Fruit fly (Drosophila melanogaster) whole organism, prepupa: ENCODE measurements around the gene CG10466.

Experiments
- CG10631 ChIP-seq: fragments of 200-800 bp; sonication (Bioruptor generic); optimal IDR thresholded peaks from 2 replicates; lab custom pipeline; 2016; ENCODE audit warnings: missing biosample characterization, missing genetic modification characterization
- CG11294 ChIP-seq: fragments of 200-800 bp; sonication (Bioruptor generic); IDR thresholded peaks from 2 replicates; pipeline ENCODE4 v1.3.6; 2022; ENCODE audit warnings: missing biosample characterization, missing genetic modification characterization
- CG11902 ChIP-seq: fragments of 200-800 bp; sonication (Bioruptor generic); optimal IDR thresholded peaks from 3 replicates; lab custom pipeline; 2016; ENCODE audit warnings: missing biosample characterization, missing genetic modification characterization
- CG1621 ChIP-seq: fragments of 200-800 bp; sonication (Bioruptor generic); optimal IDR thresholded peaks from 3 replicates; lab custom pipeline; 2018; ENCODE audit warnings: missing biosample characterization, mild to moderate bottlenecking, missing genetic modification characterization
- CG16779 ChIP-seq: fragments of 200-800 bp; sonication (Bioruptor generic); optimal IDR thresholded peaks from 3 replicates; lab custom pipeline; 2017; ENCODE audit warnings: missing biosample characterization, mild to moderate bottlenecking, missing genetic modification characterization
- CG3032 ChIP-seq: fragments of 200-800 bp; optimal IDR thresholded peaks from 2 replicates; lab custom pipeline; 2019; ENCODE audit warnings: missing biosample characterization, mild to moderate bottlenecking, missing genetic modification characterization, moderate library complexity
- CG31627 ChIP-seq: fragments of 200-800 bp; sonication (Bioruptor generic); optimal IDR thresholded peaks from 3 replicates; lab custom pipeline; 2016; ENCODE audit warnings: missing biosample characterization, missing genetic modification characterization
- CG32006 ChIP-seq: fragments of 200-800 bp; sonication (Bioruptor generic); optimal IDR thresholded peaks from 3 replicates; lab custom pipeline; 2017; ENCODE audit warnings: missing biosample characterization, mild to moderate bottlenecking, missing genetic modification characterization
- CG34406 ChIP-seq: fragments of 200-800 bp; sonication (Bioruptor generic); optimal IDR thresholded peaks from 3 replicates; lab custom pipeline; 2016; ENCODE audit warnings: missing biosample characterization, missing genetic modification characterization
- CG4318 ChIP-seq: fragments of 200-800 bp; sonication (Bioruptor generic); optimal IDR thresholded peaks from 3 replicates; lab custom pipeline; 2017; ENCODE audit warnings: missing biosample characterization, mild to moderate bottlenecking, missing genetic modification characterization
- CG6276 ChIP-seq: fragments of 200-800 bp; sonication (Bioruptor generic); optimal IDR thresholded peaks from 2 replicates; lab custom pipeline; 2017; ENCODE audit warnings: missing biosample characterization, mild to moderate bottlenecking, missing genetic modification characterization
- CG6792 ChIP-seq: fragments of 200-800 bp; sonication (Bioruptor generic); optimal IDR thresholded peaks from 3 replicates; lab custom pipeline; 2016; ENCODE audit warnings: missing biosample characterization, missing genetic modification characterization
- CG6808 ChIP-seq: fragments of 200-800 bp; sonication (Bioruptor generic); optimal IDR thresholded peaks from 3 replicates; lab custom pipeline; 2017; ENCODE audit warnings: missing biosample characterization, missing genetic modification characterization, mild to moderate bottlenecking, moderate library complexity, missing genetic modification reagents
- CG6854 ChIP-seq: fragments of 200-800 bp; sonication (Bioruptor generic); optimal IDR thresholded peaks from 2 replicates; lab custom pipeline; 2017; ENCODE audit warnings: missing biosample characterization, mild to moderate bottlenecking, missing genetic modification characterization
- CG7368 ChIP-seq: fragments of 200-800 bp; sonication (Bioruptor generic); optimal IDR thresholded peaks from 3 replicates; lab custom pipeline; 2016; ENCODE audit warnings: missing biosample characterization, missing genetic modification characterization
- CG8119 ChIP-seq: fragments of 200-800 bp; sonication (Bioruptor generic); IDR thresholded peaks from 3 replicates; pipeline ENCODE4 v1.3.6; 2022; ENCODE audit warnings: missing biosample characterization, missing genetic modification characterization
- CG8319 ChIP-seq: fragments of 200-800 bp; sonication (Bioruptor generic); optimal IDR thresholded peaks from 3 replicates; lab custom pipeline; 2016; ENCODE audit warnings: missing biosample characterization, missing genetic modification characterization
- CG8632 ChIP-seq: fragments of 200-800 bp; sonication (Bioruptor generic); optimal IDR thresholded peaks from 3 replicates; lab custom pipeline; 2016; ENCODE audit warnings: missing biosample characterization, missing genetic modification characterization
- CG9139 ChIP-seq: fragments of 200-800 bp; sonication (Bioruptor generic); optimal IDR thresholded peaks from 3 replicates; lab custom pipeline; 2017; ENCODE audit warnings: missing biosample characterization, mild to moderate bottlenecking, missing genetic modification characterization
- Eip78C ChIP-seq: fragments of 200-800 bp; sonication (Bioruptor generic); peaks from one replicate; lab custom pipeline; 2016; ENCODE audit warnings: missing biosample characterization, missing genetic modification characterization
- Ets21C ChIP-seq: fragments of 200-800 bp; sonication (Bioruptor generic); optimal IDR thresholded peaks from 3 replicates; lab custom pipeline; 2016; ENCODE audit warnings: missing biosample characterization, missing genetic modification characterization
- Ets96B ChIP-seq: fragments of 200-800 bp; optimal IDR thresholded peaks from 2 replicates; lab custom pipeline; 2019; ENCODE audit warnings: missing biosample characterization, mild to moderate bottlenecking, missing genetic modification characterization, moderate library complexity
- Gug ChIP-seq: fragments of 200-800 bp; sonication (Bioruptor generic); IDR thresholded peaks from 2 replicates; pipeline ENCODE4 v1.3.6; 2022; ENCODE audit warnings: missing biosample characterization, missing genetic modification characterization
- Hr4 ChIP-seq: fragments of 200-800 bp; sonication (Bioruptor generic); optimal IDR thresholded peaks from 3 replicates; lab custom pipeline; 2016; ENCODE audit warnings: missing biosample characterization, missing genetic modification characterization
- Lpt ChIP-seq: fragments of 200-800 bp; sonication (Bioruptor generic); optimal IDR thresholded peaks from 3 replicates; lab custom pipeline; 2016; ENCODE audit warnings: missing biosample characterization, missing genetic modification characterization
- Met ChIP-seq: fragments of 200-800 bp; sonication (Bioruptor generic); optimal IDR thresholded peaks from 3 replicates; lab custom pipeline; 2016; ENCODE audit warnings: missing biosample characterization, missing genetic modification characterization
- OdsH ChIP-seq: fragments of 200-800 bp; sonication (Bioruptor generic); optimal IDR thresholded peaks from 3 replicates; lab custom pipeline; 2016; ENCODE audit warnings: missing biosample characterization, missing genetic modification characterization
- Smox ChIP-seq: fragments of 200-800 bp; sonication (Bioruptor generic); optimal IDR thresholded peaks from 3 replicates; lab custom pipeline; 2016; ENCODE audit warnings: missing biosample characterization, missing genetic modification characterization
- Sox102F ChIP-seq: fragments of 200-800 bp; sonication (Bioruptor generic); optimal IDR thresholded peaks from 2 replicates; lab custom pipeline; 2016; ENCODE audit warnings: missing biosample characterization, mild to moderate bottlenecking, missing genetic modification characterization
- Sox14 ChIP-seq: fragments of 200-800 bp; sonication (Bioruptor generic); optimal IDR thresholded peaks from 3 replicates; lab custom pipeline; 2016; ENCODE audit warnings: missing biosample characterization, missing genetic modification characterization
- Sox15 ChIP-seq: fragments of 200-800 bp; sonication (Bioruptor generic); optimal IDR thresholded peaks from 3 replicates; lab custom pipeline; 2016; ENCODE audit warnings: missing biosample characterization, missing genetic modification characterization
- achi ChIP-seq: fragments of 200-800 bp; sonication (Bioruptor generic); optimal IDR thresholded peaks from 3 replicates; lab custom pipeline; 2016; ENCODE audit warnings: missing biosample characterization, missing genetic modification characterization
- acj6 ChIP-seq: fragments of 200-800 bp; sonication (Bioruptor generic); optimal IDR thresholded peaks from 3 replicates; lab custom pipeline; 2016; ENCODE audit warnings: missing biosample characterization, missing genetic modification characterization
- dac ChIP-seq: fragments of 200-800 bp; sonication (Bioruptor generic); optimal IDR thresholded peaks from 2 replicates; lab custom pipeline; 2017; ENCODE audit warnings: missing biosample characterization, mild to moderate bottlenecking, missing genetic modification characterization
- eg ChIP-seq: fragments of 200-800 bp; sonication (Bioruptor generic); IDR thresholded peaks from 3 replicates; pipeline ENCODE4 v1.3.6; 2022; ENCODE audit warnings: missing biosample characterization, missing genetic modification characterization
- esn ChIP-seq: fragments of 200-800 bp; sonication (Bioruptor generic); optimal IDR thresholded peaks from 2 replicates; lab custom pipeline; 2016; ENCODE audit warnings: missing biosample characterization, mild to moderate bottlenecking, missing genetic modification characterization, moderate library complexity
- fd59A ChIP-seq: fragments of 200-800 bp; sonication (Bioruptor generic); optimal IDR thresholded peaks from 2 replicates; lab custom pipeline; 2017; ENCODE audit warnings: missing biosample characterization, mild to moderate bottlenecking, missing genetic modification characterization, missing genetic modification reagents
- fd85E ChIP-seq: fragments of 200-800 bp; sonication (Bioruptor generic); optimal IDR thresholded peaks from 3 replicates; lab custom pipeline; 2016; ENCODE audit warnings: missing biosample characterization, missing genetic modification characterization
- fkh ChIP-seq: fragments of 200-800 bp; sonication (Bioruptor generic); optimal IDR thresholded peaks from 3 replicates; lab custom pipeline; 2017; ENCODE audit warnings: missing biosample characterization, mild to moderate bottlenecking, missing genetic modification characterization, moderate library complexity
- lz ChIP-seq: fragments of 200-800 bp; sonication (Bioruptor generic); optimal IDR thresholded peaks from 3 replicates; lab custom pipeline; 2016; ENCODE audit warnings: missing biosample characterization, missing genetic modification characterization
- net ChIP-seq: fragments of 200-800 bp; sonication (Bioruptor generic); optimal IDR thresholded peaks from 3 replicates; lab custom pipeline; 2016; ENCODE audit warnings: missing biosample characterization, missing genetic modification characterization
- pdm3 ChIP-seq: fragments of 200-800 bp; sonication (Bioruptor generic); optimal IDR thresholded peaks from 3 replicates; lab custom pipeline; 2016; ENCODE audit warnings: missing biosample characterization, missing genetic modification characterization
- salr ChIP-seq, 2 experiments: fragments of 200-800 bp; sonication (Bioruptor generic); optimal IDR thresholded peaks; 3 replicates each; lab custom pipeline; 2016 to 2018; ENCODE audit warnings: missing biosample characterization in 2 of 2, missing genetic modification characterization in 2 of 2, mild to moderate bottlenecking in 1 of 2
- spab ChIP-seq: fragments of 200-800 bp; sonication (Bioruptor generic); optimal IDR thresholded peaks from 2 replicates; lab custom pipeline; 2017; ENCODE audit warnings: missing biosample characterization, mild to moderate bottlenecking, missing genetic modification characterization, missing genetic modification reagents
- ss ChIP-seq, 2 experiments: fragments of 200-800 bp; sonication (Bioruptor generic); optimal IDR thresholded peaks; 2 replicates in 1 of 2; 3 replicates in 1 of 2; lab custom pipeline; 2017 to 2018; ENCODE audit warnings: mild to moderate bottlenecking in 2 of 2, missing biosample characterization in 2 of 2, missing genetic modification characterization in 2 of 2, moderate library complexity in 1 of 2

CG10466 gene

DNA sequence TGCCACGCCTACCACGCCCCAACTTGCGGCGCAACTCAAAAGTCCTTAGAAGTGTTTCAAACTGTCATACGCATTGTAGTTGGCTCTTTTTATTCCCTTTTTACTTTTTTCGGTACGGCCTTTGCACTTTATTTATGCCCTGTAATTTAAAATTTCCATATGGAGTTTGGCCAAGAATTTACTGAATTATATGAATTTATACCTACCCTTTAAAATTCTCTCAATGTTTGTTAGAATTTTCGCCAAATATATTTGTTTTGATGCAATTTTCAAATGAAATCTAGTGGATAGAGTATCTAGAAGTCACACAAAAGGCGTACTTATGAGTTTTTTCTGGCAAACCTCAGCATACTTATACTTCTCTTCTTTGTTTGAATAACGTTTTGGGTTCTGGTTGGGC lies 32.4 kb downstream of the CG10466 start:
- no peak for TF ChIP-seq CG11902 (GFP tag; lab: Kevin White, UChicago)
- TF ChIP-seq fd59A (GFP tag; lab: Kevin White, UChicago): no peak
- no peak for TF ChIP-seq OdsH (GFP tag; lab: Kevin White, UChicago)
- TF ChIP-seq CG34406 (GFP tag; lab: Kevin White, UChicago): no peak
- TF ChIP-seq CG6854 (GFP tag; lab: Kevin White, UChicago): no peak
- no peak for TF ChIP-seq CG3032 (tag; lab: Kevin White, UChicago)
- TF ChIP-seq CG32006 (GFP tag; lab: Kevin White, UChicago): no peak
- TF ChIP-seq esn (GFP tag; lab: Kevin White, UChicago): no peak
- no peak for TF ChIP-seq net (GFP tag; lab: Kevin White, UChicago)
- no peak for TF ChIP-seq Ets96B
- no peak for TF ChIP-seq CG6792 (GFP tag; lab: Kevin White, UChicago)
- no peak for TF ChIP-seq fd85E (GFP tag; lab: Kevin White, UChicago)
- TF ChIP-seq CG16779: no peak
- TF ChIP-seq dac (GFP tag; lab: Kevin White, UChicago): no peak

dm6 chr2L:19829353-19829752 lies 37.4 kb downstream of the CG10466 start:
- no peak for TF ChIP-seq CG8632 (GFP tag; lab: Kevin White, UChicago)
- no peak for TF ChIP-seq CG8319
- TF ChIP-seq acj6 (GFP tag; lab: Kevin White, UChicago): no peak
- no peak for TF ChIP-seq Sox15 (GFP tag; lab: Kevin White, UChicago)
- no peak for TF ChIP-seq CG4318 (GFP tag; lab: Kevin White, UChicago)
- TF ChIP-seq CG8119 (GFP tag; lab: Robert Waterston, UW): no peak
- no peak for TF ChIP-seq Hr4 (GFP tag; lab: Kevin White, UChicago)
- TF ChIP-seq pdm3: no peak
- TF ChIP-seq CG6808: no peak

DNA sequence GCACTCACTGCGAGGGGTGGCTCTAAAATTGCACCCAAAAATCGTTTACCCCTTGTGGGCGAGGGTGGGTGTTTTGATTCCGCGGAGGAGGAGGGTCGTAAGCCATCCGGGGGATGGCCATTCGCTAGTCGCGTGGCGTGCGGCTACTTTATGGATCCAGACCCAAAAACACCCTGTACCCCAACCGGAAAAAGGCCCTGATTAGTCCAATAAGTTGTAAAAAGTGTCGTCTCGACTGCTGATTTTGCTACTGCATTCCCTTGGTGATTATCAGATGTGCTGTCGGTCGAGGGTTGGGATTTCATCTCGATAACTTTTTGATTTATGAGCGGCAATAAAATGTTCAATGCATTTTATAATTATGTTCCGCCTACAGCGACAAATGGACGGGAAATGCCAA lies 39.5 kb downstream of the CG10466 start:
- TF ChIP-seq Hr4 (GFP tag; lab: Kevin White, UChicago): no peak
- no peak for TF ChIP-seq CG7368 (GFP tag; lab: Kevin White, UChicago)
- no peak for TF ChIP-seq CG4318 (GFP tag; lab: Kevin White, UChicago)
- no peak for TF ChIP-seq CG8632 (GFP tag; lab: Kevin White, UChicago)
- no peak for TF ChIP-seq CG1621
- no peak for TF ChIP-seq salr (GFP tag; optimal IDR thresholded peaks at IDR 0.05; lab: Kevin White, UChicago)
- no peak for TF ChIP-seq CG11902 (GFP tag; lab: Kevin White, UChicago)
- TF ChIP-seq Gug: no peak
- no peak for TF ChIP-seq CG6276 (GFP tag; lab: Kevin White, UChicago)
- TF ChIP-seq CG9139 (GFP tag; lab: Kevin White, UChicago): no peak
- no peak for TF ChIP-seq Lpt
- TF ChIP-seq fkh (GFP tag; lab: Kevin White, UChicago): no peak
- no peak for TF ChIP-seq achi (GFP tag; lab: Kevin White, UChicago)
- no peak for TF ChIP-seq CG6792 (GFP tag; lab: Kevin White, UChicago)
- no peak for TF ChIP-seq spab
- no peak for TF ChIP-seq eg (GFP tag; lab: Robert Waterston, UW)
- no peak for TF ChIP-seq CG6854 (GFP tag; lab: Kevin White, UChicago)
- TF ChIP-seq CG34406 (GFP tag; lab: Kevin White, UChicago): no peak

DNA sequence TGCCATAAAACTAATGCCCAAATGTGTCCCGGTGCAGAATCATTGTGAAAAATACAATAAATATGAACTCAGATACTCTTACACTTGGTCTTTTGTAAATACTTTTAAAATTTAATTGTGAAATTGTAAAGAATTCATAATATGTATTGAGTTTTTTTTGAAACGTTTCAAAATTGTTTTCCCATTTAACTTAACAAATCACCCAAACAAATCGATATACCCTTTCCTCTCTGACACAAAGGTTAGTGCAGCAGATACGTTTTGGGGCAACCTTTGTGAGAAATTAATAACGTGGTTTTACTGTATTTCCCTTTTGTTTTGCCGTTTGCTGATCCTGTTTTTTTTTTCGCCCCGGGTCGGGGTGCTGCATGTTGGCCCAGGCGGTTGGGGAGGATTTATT lies 43.3 kb downstream of the CG10466 start:
- no peak for TF ChIP-seq CG11294
- no peak for TF ChIP-seq CG3032 (tag; lab: Kevin White, UChicago)
- no peak for TF ChIP-seq CG32006 (GFP tag; lab: Kevin White, UChicago)
- no peak for TF ChIP-seq Met (GFP tag; lab: Kevin White, UChicago)
- no peak for TF ChIP-seq CG7368 (GFP tag; lab: Kevin White, UChicago)
- no peak for TF ChIP-seq CG31627 (GFP tag; lab: Kevin White, UChicago)
- TF ChIP-seq Sox14: no peak
- no peak for TF ChIP-seq Eip78C (GFP tag; lab: Kevin White, UChicago)
- TF ChIP-seq CG1621: no peak
- TF ChIP-seq Smox (GFP tag; lab: Kevin White, UChicago): no peak
- TF ChIP-seq CG6854 (GFP tag; lab: Kevin White, UChicago): no peak
- no peak for TF ChIP-seq eg (GFP tag; lab: Robert Waterston, UW)
- TF ChIP-seq Gug: no peak
- TF ChIP-seq Ets21C (GFP tag; lab: Kevin White, UChicago): no peak
- no peak for TF ChIP-seq CG6792 (GFP tag; lab: Kevin White, UChicago)
- TF ChIP-seq ss (GFP tag; optimal IDR thresholded peaks at IDR 0.05; lab: Kevin White, UChicago): no peak
- TF ChIP-seq lz (GFP tag; lab: Kevin White, UChicago): no peak
- TF ChIP-seq CG8319: no peak
- no peak for TF ChIP-seq CG10631
- TF ChIP-seq Sox102F (GFP tag; lab: Kevin White, UChicago): no peak
